Worm (Caenorhabditis elegans): ENCODE measurements around the gene srh-75.

srh-75 gene

DNA sequence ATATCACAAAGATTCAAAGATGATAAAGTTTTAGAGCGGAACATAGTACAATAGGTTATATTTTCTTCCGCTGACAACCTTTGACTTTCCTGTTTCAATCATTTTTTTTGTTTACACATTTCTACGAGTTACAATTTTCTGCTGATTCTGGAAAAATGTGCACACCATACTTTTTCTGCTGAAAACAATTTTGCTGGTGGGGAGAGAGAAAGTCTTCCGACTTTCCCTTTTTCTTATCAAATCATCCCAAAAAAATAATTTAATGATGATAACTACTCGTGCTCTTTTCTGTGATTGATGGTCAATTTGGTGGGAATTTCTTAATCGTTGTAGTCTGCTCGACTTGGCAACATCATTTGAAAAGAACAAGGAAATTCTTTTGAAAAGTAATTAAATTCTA, 49.3 kb downstream of the srh-75 start:
- TF ChIP-seq lsl-1 (GFP tag; optimal IDR thresholded peaks at IDR 0.05) (no peak), dox-1 (GFP tag; IDR thresholded peaks at IDR 0.05) (peak; percentile 30; the same call in 1 of the 2 replicates), egl-44 (GFP tag; IDR thresholded peaks at IDR 0.05) (no peak), cebp-1 (GFP tag; IDR thresholded peaks at IDR 0.05) (no peak), cebp-1 (tag; optimal IDR thresholded peaks at IDR 0.05) (peak; percentile 2), nhr-80 (tag; optimal IDR thresholded peaks at IDR 0.05) (peak; percentile 92)
